Worm (Caenorhabditis elegans) whole organism, L1 larva: ENCODE data around the gene tra-2.
"Not testable (repeated sequence)": the region's sequence is repeated elsewhere in the genome, so short reads cannot be mapped to it uniquely, and the experiment has no call there.

Experiments used
- ama-1 ChIP-seq: fragments of 150-350 bp; optimal IDR thresholded peaks from 2 replicates; lab custom pipeline; 2014
- nhr-20 ChIP-seq: sonication (generic microtip); optimal IDR thresholded peaks from 2 replicates; lab custom pipeline; 2016; ENCODE audit warnings: mild to moderate bottlenecking, missing genetic modification characterization, missing compliant biosample characterization
- pag-3 ChIP-seq: sonication (generic microtip); optimal IDR thresholded peaks from 2 replicates; lab custom pipeline; 2017; ENCODE audit warnings: missing genetic modification characterization, mild to moderate bottlenecking, missing compliant biosample characterization, antibody characterized with exemption, borderline replicate concordance; ENCODE audit not compliant: insufficient read depth

The tra-2 gene

ce11 chrII:6907657-6908056 is 57.8 kb downstream of the tra-2 start, which contains the start of gene B0252.3:
TSS of gene B0252.3 (minus strand) at chrII:6907757.
- TF ChIP-seq nhr-20 (tag; lab: Kevin White, UChicago); ama-1 (lab: Kevin White, UChicago); pag-3: not testable (repeated sequence)
